Fruit fly (Drosophila melanogaster) whole organism, adult: Measurements from ENCODE around the gene CG14089.

Experiments used
- CG11617 ChIP-seq: fragments of 200-800 bp; sonication (Bioruptor generic); optimal IDR thresholded peaks from 2 replicates; lab custom pipeline; 2017; ENCODE audit warnings: mild to moderate bottlenecking, missing biosample characterization, missing genetic modification reagents, missing genetic modification characterization
- CG12768 ChIP-seq: fragments of 200-800 bp; sonication (Bioruptor generic); optimal IDR thresholded peaks from 2 replicates; lab custom pipeline; 2017; ENCODE audit warnings: missing biosample characterization, missing genetic modification characterization, mild to moderate bottlenecking, moderate library complexity, missing genetic modification reagents
- CG14711 ChIP-seq: fragments of 200-800 bp; sonication (Bioruptor generic); optimal IDR thresholded peaks from 2 replicates; lab custom pipeline; 2018; ENCODE audit warnings: missing biosample characterization, mild to moderate bottlenecking, missing genetic modification characterization, moderate library complexity
- CG1620 ChIP-seq: fragments of 200-800 bp; sonication (Bioruptor generic); optimal IDR thresholded peaks from 2 replicates; lab custom pipeline; 2016; ENCODE audit warnings: missing biosample characterization, missing genetic modification characterization
- CG33017 ChIP-seq: fragments of 200-800 bp; sonication (Bioruptor generic); optimal IDR thresholded peaks from 2 replicates; lab custom pipeline; 2018; ENCODE audit warnings: missing biosample characterization, mild to moderate bottlenecking, missing genetic modification characterization, moderate library complexity
- CG5204 ChIP-seq: fragments of 200-800 bp; sonication (Bioruptor generic); optimal IDR thresholded peaks from 2 replicates; lab custom pipeline; 2016; ENCODE audit warnings: missing biosample characterization, missing genetic modification characterization
- CG7045 ChIP-seq: fragments of 200-800 bp; sonication (Bioruptor generic); optimal IDR thresholded peaks from 2 replicates; lab custom pipeline; 2017; ENCODE audit warnings: missing biosample characterization, mild to moderate bottlenecking, missing genetic modification characterization
- CG7101 ChIP-seq: fragments of 200-800 bp; sonication (Bioruptor generic); optimal IDR thresholded peaks from 2 replicates; lab custom pipeline; 2018; ENCODE audit warnings: missing biosample characterization, mild to moderate bottlenecking, missing genetic modification characterization, moderate library complexity
- Clk ChIP-seq: fragments of 200-800 bp; sonication (Bioruptor generic); optimal IDR thresholded peaks from 2 replicates; lab custom pipeline; 2017; ENCODE audit warnings: missing biosample characterization, missing genetic modification characterization
- Crg-1 ChIP-seq: fragments of 200-800 bp; sonication (Bioruptor generic); optimal IDR thresholded peaks from 2 replicates; lab custom pipeline; 2016; ENCODE audit warnings: missing biosample characterization, missing genetic modification characterization
- Hr96 ChIP-seq: fragments of 200-800 bp; sonication (Bioruptor generic); optimal IDR thresholded peaks from 2 replicates; lab custom pipeline; 2016; ENCODE audit warnings: missing biosample characterization, missing genetic modification characterization
- Mnt ChIP-seq: fragments of 200-800 bp; sonication (Bioruptor generic); optimal IDR thresholded peaks from 2 replicates; lab custom pipeline; 2016; ENCODE audit warnings: missing biosample characterization, mild to moderate bottlenecking, missing genetic modification characterization
- bab1 ChIP-seq: fragments of 200-800 bp; sonication (Bioruptor generic); optimal IDR thresholded peaks from 3 replicates; lab custom pipeline; 2019; ENCODE audit warnings: missing biosample characterization, mild to moderate bottlenecking, missing genetic modification characterization, moderate library complexity
- cic ChIP-seq: fragments of 200-800 bp; sonication (Bioruptor generic); optimal IDR thresholded peaks from 2 replicates; lab custom pipeline; 2017; ENCODE audit warnings: missing biosample characterization, mild to moderate bottlenecking, missing genetic modification characterization, moderate library complexity
- cnc ChIP-seq, 2 experiments: fragments of >200 bp; optimal IDR thresholded peaks; 2 replicates each; lab custom pipeline; 2017
- kay ChIP-seq: fragments of 200-800 bp; sonication (Bioruptor generic); peaks from one replicate; lab custom pipeline; 2016; ENCODE audit warnings: missing biosample characterization, missing genetic modification characterization, borderline replicate concordance
- ovo ChIP-seq: fragments of 200-800 bp; sonication (Bioruptor generic); optimal IDR thresholded peaks from 2 replicates; lab custom pipeline; 2016; ENCODE audit warnings: missing biosample characterization, missing genetic modification characterization
- pad ChIP-seq: fragments of 200-800 bp; sonication (Bioruptor generic); optimal IDR thresholded peaks from 3 replicates; lab custom pipeline; 2017; ENCODE audit warnings: missing biosample characterization, missing genetic modification characterization, mild to moderate bottlenecking, moderate library complexity, missing genetic modification reagents
- tj ChIP-seq: fragments of 200-800 bp; sonication (Bioruptor generic); optimal IDR thresholded peaks from 3 replicates; lab custom pipeline; 2017; ENCODE audit warnings: missing biosample characterization, mild to moderate bottlenecking, missing genetic modification characterization, moderate library complexity
- toe ChIP-seq: fragments of 200-800 bp; sonication (Bioruptor generic); optimal IDR thresholded peaks from 2 replicates; lab custom pipeline; 2016; ENCODE audit warnings: missing biosample characterization, missing genetic modification characterization

Gene CG14089

DNA sequence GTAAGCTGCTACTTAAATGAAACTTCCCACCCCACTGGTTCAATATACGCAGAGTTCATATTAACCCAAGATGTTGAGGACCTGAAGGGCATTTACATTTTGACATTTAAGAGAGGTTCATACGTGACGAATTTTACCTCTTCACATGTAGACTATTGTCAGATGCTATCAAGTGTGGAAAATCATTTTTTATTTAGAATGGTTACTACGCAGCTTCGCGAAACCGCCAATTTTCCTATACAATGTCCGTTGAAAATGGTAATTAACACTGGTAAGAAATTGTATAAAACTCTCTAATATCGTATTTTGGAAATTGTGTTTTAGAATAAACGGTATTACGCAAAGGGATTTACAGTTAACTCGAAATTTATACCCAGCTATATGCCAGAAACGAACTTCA is 44.0 kb downstream of the CG14089 start:
- TF ChIP-seq CG11617 (GFP tag; lab: Kevin White, UChicago): no peak

DNA sequence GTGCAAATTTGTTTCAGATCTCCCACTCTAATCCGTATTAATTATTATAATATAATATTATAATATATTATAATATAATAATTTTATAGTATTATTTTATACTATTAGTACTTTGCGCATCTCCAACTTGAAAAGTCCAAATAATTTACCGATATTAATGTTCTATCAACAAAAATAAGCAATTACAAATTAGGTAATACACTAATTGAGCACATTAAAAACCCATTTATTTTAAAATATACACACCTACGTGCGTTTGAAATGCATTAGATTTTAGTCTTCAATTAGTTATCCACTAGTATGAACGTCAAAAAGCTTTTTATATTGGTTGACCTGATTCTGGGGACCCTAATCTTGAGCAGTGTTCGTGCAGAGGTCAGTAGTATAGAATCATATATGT is 44.5 kb downstream of the CG14089 start, which contains the start of gene CG33647:
Gene CG33647, plus strand, starts transcription at position 301 of the 400 bp plus-strand sequence.
- TF ChIP-seq cic (GFP tag; lab: Kevin White, UChicago) (no peak), CG33017 (no peak), pad (GFP tag; lab: Kevin White, UChicago) (no peak), kay (GFP tag; lab: Kevin White, UChicago) (no peak), Crg-1 (GFP tag; lab: Kevin White, UChicago) (no peak), CG1620 (GFP tag; lab: Kevin White, UChicago) (no peak), CG14711 (tag; lab: Kevin White, UChicago) (no peak), toe (GFP tag; lab: Kevin White, UChicago) (no peak), CG12768 (GFP tag; lab: Kevin White, UChicago) (no peak), CG7101 (tag; lab: Kevin White, UChicago) (no peak)

DNA sequence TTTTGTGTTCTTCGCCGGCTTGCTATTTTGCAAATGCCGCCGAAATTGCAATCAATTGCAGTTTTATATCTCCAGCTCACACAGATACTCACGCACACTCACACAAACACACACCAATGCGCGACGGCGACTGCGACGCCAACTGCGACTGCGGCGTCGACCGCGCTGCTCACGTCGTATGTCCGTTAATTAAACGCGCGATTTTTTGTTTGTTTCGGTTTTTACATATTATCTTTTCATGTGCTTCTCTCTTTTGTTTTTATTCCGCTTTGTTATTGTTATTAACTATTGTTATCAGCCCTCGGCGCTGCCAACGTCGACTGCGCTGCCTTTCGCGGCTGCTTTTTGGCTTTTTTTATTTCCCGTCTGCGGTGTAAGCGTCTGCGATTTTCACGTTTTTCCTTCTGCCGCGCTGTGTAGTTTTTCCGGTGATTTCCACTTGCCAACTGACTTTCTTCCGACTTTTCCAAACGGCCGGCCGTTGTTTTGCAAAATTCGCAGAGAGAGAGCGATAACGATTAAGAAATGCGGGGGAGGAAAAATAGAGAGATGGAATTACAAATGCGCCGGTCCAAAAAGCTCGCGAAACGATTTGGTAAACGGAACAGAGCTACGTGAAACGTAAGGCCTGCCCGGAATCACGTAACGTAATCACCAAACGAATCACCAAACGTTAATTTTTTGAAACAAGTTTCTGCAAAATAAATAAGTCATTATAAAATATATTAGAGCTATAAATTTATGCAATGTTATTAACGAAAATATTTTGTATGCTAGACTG is 45.5 kb downstream of the CG14089 start, which contains the start of gene fz2:
Gene fz2, minus strand, starts transcription at position 452 of the 781 bp plus-strand sequence.
- no peak for TF ChIP-seq Clk
- TF ChIP-seq CG11617 (GFP tag; lab: Kevin White, UChicago): no peak
- peak; percentile 13 for TF ChIP-seq cic (GFP tag; lab: Kevin White, UChicago)
- TF ChIP-seq Crg-1 (GFP tag; lab: Kevin White, UChicago): no peak
- no peak for TF ChIP-seq CG12768 (GFP tag; lab: Kevin White, UChicago)
- no peak for TF ChIP-seq CG14711 (tag; lab: Kevin White, UChicago)
- peak; percentile 91 for TF ChIP-seq kay (GFP tag; lab: Kevin White, UChicago)
- no peak for TF ChIP-seq pad (GFP tag; lab: Kevin White, UChicago)
- TF ChIP-seq ovo (GFP tag; lab: Kevin White, UChicago): no peak
- no peak for TF ChIP-seq toe (GFP tag; lab: Kevin White, UChicago)
- no peak for TF ChIP-seq CG1620 (GFP tag; lab: Kevin White, UChicago)
- no peak for TF ChIP-seq Mnt (GFP tag; lab: Kevin White, UChicago)
- TF ChIP-seq CG5204 (GFP tag; lab: Kevin White, UChicago): no peak
- no peak for TF ChIP-seq CG7101 (tag; lab: Kevin White, UChicago)
- no peak for TF ChIP-seq CG33017
- peak; percentile 11 for TF ChIP-seq tj (GFP tag; lab: Kevin White, UChicago)
- no peak for TF ChIP-seq Hr96
- TF ChIP-seq bab1 (GFP tag; lab: Kevin White, UChicago): peak; percentile 21
- TF ChIP-seq cnc (optimal IDR thresholded peaks at IDR 0.05; lab: Kevin White, UChicago): no peak
- no peak for TF ChIP-seq CG7045

DNA sequence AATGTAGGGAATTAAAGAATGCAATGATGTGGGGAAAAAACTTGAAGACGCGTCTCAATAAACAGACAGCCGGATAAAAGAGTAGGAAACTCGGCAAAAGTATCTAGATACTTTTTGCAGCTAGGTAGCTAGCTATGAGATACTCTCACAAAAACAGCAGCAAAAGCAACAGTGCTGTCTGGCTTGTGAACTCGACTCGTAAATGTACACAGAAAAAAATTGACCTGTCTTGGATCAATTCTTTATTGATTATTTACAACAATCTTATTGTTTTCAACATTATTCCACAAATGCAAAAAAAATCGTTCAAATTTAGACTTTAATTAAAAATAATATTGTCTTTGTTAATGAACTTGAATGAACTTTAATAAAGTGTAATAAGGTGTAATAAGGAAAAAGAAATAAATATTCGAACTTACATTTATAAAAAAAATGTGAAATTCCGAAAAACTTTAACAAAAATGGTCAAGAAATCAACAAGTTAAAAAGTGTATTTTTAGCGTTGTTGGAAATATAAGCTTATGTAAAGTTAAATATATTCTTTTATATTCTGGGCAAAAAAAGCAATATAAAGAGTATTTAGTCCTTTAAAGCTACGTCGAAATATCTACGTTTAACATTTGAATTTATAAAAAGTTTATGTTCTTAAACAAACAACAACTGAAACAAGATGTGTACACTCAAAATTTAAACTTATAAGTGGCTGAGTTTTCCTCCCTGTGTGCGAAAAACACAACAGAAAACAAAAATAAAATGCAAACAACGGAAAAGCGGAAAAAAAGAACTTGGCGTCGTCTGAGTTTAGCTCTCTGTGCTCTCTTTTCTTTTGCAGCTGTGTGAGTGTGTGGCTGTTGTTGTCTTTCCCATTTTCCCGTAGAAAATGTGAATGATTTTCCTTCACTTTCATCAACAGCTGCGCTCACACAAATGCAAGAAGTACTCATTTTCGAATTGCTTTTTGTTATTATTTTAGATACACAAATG is 46.5 kb downstream of the CG14089 start:
- TF ChIP-seq Clk (no peak), tj (GFP tag; lab: Kevin White, UChicago) (no peak), CG1620 (GFP tag; lab: Kevin White, UChicago) (no peak), Crg-1 (GFP tag; lab: Kevin White, UChicago) (no peak), CG11617 (GFP tag; lab: Kevin White, UChicago) (no peak), Mnt (GFP tag; lab: Kevin White, UChicago) (no peak), CG33017 (no peak), CG7101 (tag; lab: Kevin White, UChicago) (no peak), CG7045 (no peak), kay (GFP tag; lab: Kevin White, UChicago) (no peak)

DNA sequence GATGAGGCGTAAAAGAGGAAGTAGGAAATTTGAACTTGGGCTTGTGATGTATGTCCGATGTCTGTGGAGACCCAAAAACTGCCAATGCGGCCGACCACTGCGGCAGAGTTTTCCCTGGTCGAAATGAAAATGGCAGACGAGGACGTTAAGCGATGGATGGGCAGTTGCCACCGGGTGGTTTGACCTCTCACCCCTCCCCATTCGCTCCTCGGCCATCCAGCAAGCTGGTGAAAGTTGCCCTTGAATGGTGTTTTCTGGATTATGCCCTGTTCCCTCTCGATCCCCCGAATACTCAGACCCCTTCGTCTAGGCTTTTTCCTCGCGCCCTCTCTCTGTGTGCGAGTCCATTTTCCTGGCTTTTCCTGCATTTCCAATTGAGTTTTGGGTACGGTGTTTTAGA is 49.0 kb downstream of the CG14089 start:
- TF ChIP-seq cic (GFP tag; lab: Kevin White, UChicago): no peak
- TF ChIP-seq Clk: no peak
- no peak for TF ChIP-seq Mnt (GFP tag; lab: Kevin White, UChicago)
- TF ChIP-seq CG5204 (GFP tag; lab: Kevin White, UChicago): no peak
- TF ChIP-seq CG12768 (GFP tag; lab: Kevin White, UChicago): no peak
- TF ChIP-seq CG7045: no peak
- TF ChIP-seq Crg-1 (GFP tag; lab: Kevin White, UChicago): no peak
- no peak for TF ChIP-seq CG1620 (GFP tag; lab: Kevin White, UChicago)
- TF ChIP-seq ovo (GFP tag; lab: Kevin White, UChicago): no peak
- TF ChIP-seq tj (GFP tag; lab: Kevin White, UChicago): no peak
- no peak for TF ChIP-seq cnc (optimal IDR thresholded peaks at IDR 0.05; lab: Kevin White, UChicago)
- no peak for TF ChIP-seq CG33017
- no peak for TF ChIP-seq kay (GFP tag; lab: Kevin White, UChicago)
- TF ChIP-seq Hr96: no peak
- TF ChIP-seq CG11617 (GFP tag; lab: Kevin White, UChicago): no peak
- TF ChIP-seq CG7101 (tag; lab: Kevin White, UChicago): no peak
- no peak for TF ChIP-seq pad (GFP tag; lab: Kevin White, UChicago)
- TF ChIP-seq toe (GFP tag; lab: Kevin White, UChicago): no peak
- TF ChIP-seq CG14711 (tag; lab: Kevin White, UChicago): no peak
